Worm (Caenorhabditis elegans): ENCODE results near the gene K08F8.15.

K08F8.15 gene

ce11 chrII:8811825-8812224 lies 45.2 kb downstream of the K08F8.15 start:
- TF ChIP-seq blmp-1 (tag; optimal IDR thresholded peaks at IDR 0.05; ENCODE audit: insufficient read depth) (no peak), zag-1 (tag; optimal IDR thresholded peaks at IDR 0.05) (no peak), nhr-23 (tag; optimal IDR thresholded peaks at IDR 0.05) (no peak), snpc-4 (tag; optimal IDR thresholded peaks at IDR 0.05) (no peak), ztf-11 (tag; optimal IDR thresholded peaks at IDR 0.05) (no peak), ama-1 (optimal IDR thresholded peaks at IDR 0.05) (peak; percentile 24), ZK546.5 (tag; optimal IDR thresholded peaks at IDR 0.05) (no peak), C34F6.9 (tag; optimal IDR thresholded peaks at IDR 0.05) (no peak), nhr-21 (tag; optimal IDR thresholded peaks at IDR 0.05) (peak; percentile 31), ceh-82 (tag; optimal IDR thresholded peaks at IDR 0.05) (no peak), ceh-16 (tag; optimal IDR thresholded peaks at IDR 0.05) (no peak), crh-2 (tag; optimal IDR thresholded peaks at IDR 0.05) (peak; percentile 6), nhr-10 (tag; optimal IDR thresholded peaks at IDR 0.05) (no peak), skn-1 (tag; optimal IDR thresholded peaks at IDR 0.05) (no peak), mab-5 (tag; optimal IDR thresholded peaks at IDR 0.05) (no peak), ztf-1 (GFP tag; conservative IDR thresholded peaks at IDR 0.05) (no peak)

DNA sequence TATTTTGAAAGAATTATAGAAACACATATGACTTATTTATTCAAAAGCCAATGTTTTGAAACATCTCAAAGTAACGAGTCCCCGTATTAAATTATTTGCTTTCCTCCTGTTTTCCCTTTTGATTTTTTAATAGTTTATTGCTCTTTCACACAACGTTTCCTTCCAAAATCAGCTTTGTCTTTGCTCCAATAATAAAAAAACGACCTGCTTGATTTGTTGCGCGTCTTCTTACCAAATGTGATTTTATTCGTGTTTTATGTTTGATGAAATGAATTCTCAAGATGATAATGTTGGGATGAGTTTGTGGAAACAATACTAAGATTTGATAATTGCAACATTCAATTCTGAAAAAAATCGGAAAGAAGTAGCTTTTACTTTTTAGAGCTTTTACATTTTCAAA lies 45.7 kb downstream of the K08F8.15 start:
- TF ChIP-seq nhr-21 (tag; optimal IDR thresholded peaks at IDR 0.05) (peak; percentile 17), ztf-4 (tag; optimal IDR thresholded peaks at IDR 0.05) (peak; percentile 4), C34F6.9 (tag; optimal IDR thresholded peaks at IDR 0.05) (peak; percentile 3), ama-1 (optimal IDR thresholded peaks at IDR 0.05) (peak; percentile 42), nhr-237 (tag; optimal IDR thresholded peaks at IDR 0.05) (no peak), lin-11 (tag; optimal IDR thresholded peaks at IDR 0.05) (no peak)

- TF ChIP-seq ama-1 (optimal IDR thresholded peaks at IDR 0.05) (no peak), peb-1 (tag; optimal IDR thresholded peaks at IDR 0.05) (no peak), nhr-12 (tag; optimal IDR thresholded peaks at IDR 0.05) (no peak), lin-13 (GFP tag; optimal IDR thresholded peaks at IDR 0.05) (no peak), ztf-4 (tag; optimal IDR thresholded peaks at IDR 0.05) (no peak), dmd-4 (tag; optimal IDR thresholded peaks at IDR 0.05) (no peak), blmp-1 (tag; optimal IDR thresholded peaks at IDR 0.05; ENCODE audit: insufficient read depth) (peak; percentile 52), nhr-11 (tag; optimal IDR thresholded peaks at IDR 0.05) (no peak), mbf-1 (tag; optimal IDR thresholded peaks at IDR 0.05) (no peak), nhr-23 (tag; optimal IDR thresholded peaks at IDR 0.05) (no peak), ceh-16 (tag; optimal IDR thresholded peaks at IDR 0.05) (no peak), unc-39 (tag; optimal IDR thresholded peaks at IDR 0.05) (no peak), aly-2 (tag; optimal IDR thresholded peaks at IDR 0.05) (no peak), nhr-129 (tag; optimal IDR thresholded peaks at IDR 0.05) (peak; percentile 79), sma-9 (GFP tag; optimal IDR thresholded peaks at IDR 0.05) (peak; percentile 81), sma-9 (tag; optimal IDR thresholded peaks at IDR 0.05) (no peak), nhr-6 (tag; optimal IDR thresholded peaks at IDR 0.05) (peak; percentile 63), nhr-25 (tag; optimal IDR thresholded peaks at IDR 0.05) (peak; percentile 89), R02D3.7 (tag; optimal IDR thresholded peaks at IDR 0.05) (no peak), mdl-1 (tag; optimal IDR thresholded peaks at IDR 0.05) (no peak), C34F6.9 (tag; optimal IDR thresholded peaks at IDR 0.05) (no peak), nhr-10 (tag; optimal IDR thresholded peaks at IDR 0.05) (no peak), skn-1 (tag; optimal IDR thresholded peaks at IDR 0.05) (no peak), ZK546.5 (tag; optimal IDR thresholded peaks at IDR 0.05) (no peak), ceh-82 (tag; optimal IDR thresholded peaks at IDR 0.05) (no peak), lin-11 (tag; optimal IDR thresholded peaks at IDR 0.05) (no peak), gmeb-1 (tag; optimal IDR thresholded peaks at IDR 0.05) (peak; percentile 15), nhr-77 (tag; optimal IDR thresholded peaks at IDR 0.05) (no peak), sem-4 (tag; optimal IDR thresholded peaks at IDR 0.05) (no peak), zag-1 (tag; optimal IDR thresholded peaks at IDR 0.05) (no peak), elt-1 (tag; optimal IDR thresholded peaks at IDR 0.05) (no peak), mab-5 (tag; optimal IDR thresholded peaks at IDR 0.05) (no peak), nhr-237 (tag; optimal IDR thresholded peaks at IDR 0.05) (no peak), snpc-4 (tag; optimal IDR thresholded peaks at IDR 0.05) (no peak), fos-1 (tag; optimal IDR thresholded peaks at IDR 0.05) (no peak), crh-2 (tag; optimal IDR thresholded peaks at IDR 0.05) (peak; percentile 56), unc-62 (GFP tag; optimal IDR thresholded peaks at IDR 0.05) (no peak), egl-27 (tag; optimal IDR thresholded peaks at IDR 0.05) (peak; percentile 63), sma-3 (GFP tag; optimal IDR thresholded peaks at IDR 0.05) (peak; percentile 84), lsy-2 (tag; optimal IDR thresholded peaks at IDR 0.05) (peak in 1 of 2 experiments; percentile 22), alr-1 (tag; optimal IDR thresholded peaks at IDR 0.05) (no peak), ztf-11 (tag; optimal IDR thresholded peaks at IDR 0.05) (no peak), Y55F3AM.14 (GFP tag; optimal IDR thresholded peaks at IDR 0.05) (no peak), elt-3 (tag; optimal IDR thresholded peaks at IDR 0.05) (no peak), nhr-21 (tag; optimal IDR thresholded peaks at IDR 0.05) (peak; percentile 98), ztf-1 (GFP tag; conservative IDR thresholded peaks at IDR 0.05) (no peak), F13H6.1 (tag; optimal IDR thresholded peaks at IDR 0.05) (no peak), lin-39 (tag; optimal IDR thresholded peaks at IDR 0.05) (no peak), unc-55 (GFP tag; optimal IDR thresholded peaks at IDR 0.05) (no peak)
Observed at ce11 chrII:8813659-8814058, 47.0 kb downstream of the K08F8.15 start.

Measured in whole organism, L2 larva.